Fruit fly (Drosophila melanogaster) Kc167 (cell line): ENCODE measurements around the gene Lrpprc2.

ENCODE experiments used
- Myc ChIP-seq: fragments of >200 bp; optimal IDR thresholded peaks from 2 replicates; lab custom pipeline; 2017; ENCODE audit warnings: missing external identifiers
- Sin3A ChIP-seq: fragments of >200 bp; optimal IDR thresholded peaks from 2 replicates; lab custom pipeline; 2018; ENCODE audit warnings: missing external identifiers
- h ChIP-seq: fragments of >200 bp; optimal IDR thresholded peaks from 3 replicates; lab custom pipeline; 2018; ENCODE audit warnings: missing external identifiers
- insv ChIP-seq: fragments of >200 bp; optimal IDR thresholded peaks from 3 replicates; lab custom pipeline; 2018; ENCODE audit warnings: missing external identifiers
- psq ChIP-seq: fragments of >200 bp; optimal IDR thresholded peaks from 2 replicates; lab custom pipeline; 2017; ENCODE audit warnings: missing external identifiers
- ttk ChIP-seq: sonication (Bioruptor generic); optimal IDR thresholded peaks from 2 replicates; lab custom pipeline; 2017; ENCODE audit warnings: missing external identifiers

Gene Lrpprc2

DNA sequence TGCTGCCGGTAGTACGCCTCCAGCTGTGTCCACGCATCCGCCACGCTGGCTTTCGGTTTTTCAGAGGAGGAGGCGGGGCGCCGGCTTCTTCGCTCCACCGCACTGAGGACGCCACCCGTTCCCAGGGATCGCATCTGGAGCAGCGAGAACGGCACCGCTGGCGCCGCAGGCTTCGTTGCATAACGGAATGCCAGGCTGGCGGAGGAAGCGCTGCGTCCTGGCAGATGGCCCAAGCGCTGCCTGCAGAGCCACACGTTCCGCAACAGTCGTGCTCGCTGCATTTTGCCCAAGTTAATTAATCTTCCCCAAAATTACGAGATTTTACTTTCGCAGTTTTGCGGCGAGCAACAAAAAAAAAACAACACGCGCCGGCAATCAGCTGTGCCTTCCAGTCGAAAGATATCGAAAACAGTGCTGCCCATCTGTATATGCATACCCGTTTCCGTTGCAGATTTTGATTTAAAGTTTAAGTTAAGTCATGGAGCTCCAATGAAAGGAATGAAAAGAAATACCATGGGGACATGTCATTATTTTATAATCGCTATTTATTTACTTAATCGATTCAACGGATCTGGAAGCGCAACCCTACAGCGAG, at the start of gene Lrpprc2:
Gene Lrpprc2 (minus strand): TSS at position 340 of the 595 bp plus-strand sequence.
- no peak for TF ChIP-seq psq (lab: Kevin White, UChicago)
- no peak for TF ChIP-seq Sin3A (lab: Kevin White, UChicago)

DNA sequence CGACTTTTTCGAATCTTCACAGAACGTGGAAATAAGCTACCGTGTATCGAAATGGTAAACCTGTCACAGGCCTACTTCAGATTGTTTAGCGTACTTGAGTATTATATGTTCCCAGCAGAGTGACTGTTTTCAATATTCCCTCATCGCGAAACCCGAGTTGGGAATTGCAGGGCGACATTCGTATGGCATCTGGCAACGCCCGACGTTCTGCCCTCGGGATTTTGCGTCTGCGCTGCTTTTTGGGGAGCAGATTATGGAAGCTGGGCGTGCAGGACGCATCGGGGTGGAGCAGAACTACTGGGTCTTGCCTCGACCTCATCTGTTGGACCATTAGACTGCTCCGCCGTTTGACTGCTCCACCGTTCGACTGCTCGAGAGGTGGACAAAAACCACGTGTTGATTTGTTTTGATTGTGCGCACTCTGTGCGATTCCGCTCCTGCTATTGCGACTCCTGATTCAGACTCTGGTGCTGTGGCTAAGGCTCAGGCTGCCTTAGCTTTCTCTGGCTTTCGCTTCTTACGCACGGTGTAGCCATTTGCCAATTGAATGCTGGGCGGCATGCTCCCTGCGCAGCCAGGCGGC, 47.9 kb upstream of the Lrpprc2 start:
- TF ChIP-seq insv (lab: Kevin White, UChicago) (no peak), h (lab: Kevin White, UChicago) (no peak), Myc (lab: Kevin White, UChicago) (no peak), Sin3A (lab: Kevin White, UChicago) (no peak), ttk (lab: Kevin White, UChicago) (no peak), psq (lab: Kevin White, UChicago) (no peak)

DNA sequence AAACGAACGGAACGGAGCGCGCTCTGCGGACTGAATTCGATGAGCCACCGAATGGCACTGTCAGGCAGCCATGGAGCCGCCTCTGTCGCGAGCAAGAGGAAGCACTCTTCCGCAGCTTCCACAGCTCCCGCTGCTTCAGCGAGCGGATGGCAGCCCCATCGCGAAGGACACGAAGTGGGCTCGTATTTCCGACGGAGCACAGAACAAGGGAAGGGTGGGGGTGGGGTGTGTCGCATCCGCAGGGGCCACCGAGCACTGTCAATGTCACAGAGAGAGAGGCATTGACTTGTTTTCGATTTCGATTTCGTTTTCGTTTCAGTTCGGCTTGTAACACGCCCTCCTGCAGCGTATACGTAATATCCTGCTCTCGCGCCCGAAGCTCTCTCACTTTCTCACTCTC, 47.3 kb upstream of the Lrpprc2 start, which contains the start of gene Nmdar2:
Gene Nmdar2 (minus strand): TSS at position 59 of the 400 bp plus-strand sequence.
- TF ChIP-seq Myc (lab: Kevin White, UChicago), result no peak
- TF ChIP-seq psq (lab: Kevin White, UChicago), result no peak
- TF ChIP-seq insv (lab: Kevin White, UChicago), result no peak
- TF ChIP-seq h (lab: Kevin White, UChicago), result no peak
- TF ChIP-seq Sin3A (lab: Kevin White, UChicago), result no peak
- TF ChIP-seq ttk (lab: Kevin White, UChicago), result no peak

DNA sequence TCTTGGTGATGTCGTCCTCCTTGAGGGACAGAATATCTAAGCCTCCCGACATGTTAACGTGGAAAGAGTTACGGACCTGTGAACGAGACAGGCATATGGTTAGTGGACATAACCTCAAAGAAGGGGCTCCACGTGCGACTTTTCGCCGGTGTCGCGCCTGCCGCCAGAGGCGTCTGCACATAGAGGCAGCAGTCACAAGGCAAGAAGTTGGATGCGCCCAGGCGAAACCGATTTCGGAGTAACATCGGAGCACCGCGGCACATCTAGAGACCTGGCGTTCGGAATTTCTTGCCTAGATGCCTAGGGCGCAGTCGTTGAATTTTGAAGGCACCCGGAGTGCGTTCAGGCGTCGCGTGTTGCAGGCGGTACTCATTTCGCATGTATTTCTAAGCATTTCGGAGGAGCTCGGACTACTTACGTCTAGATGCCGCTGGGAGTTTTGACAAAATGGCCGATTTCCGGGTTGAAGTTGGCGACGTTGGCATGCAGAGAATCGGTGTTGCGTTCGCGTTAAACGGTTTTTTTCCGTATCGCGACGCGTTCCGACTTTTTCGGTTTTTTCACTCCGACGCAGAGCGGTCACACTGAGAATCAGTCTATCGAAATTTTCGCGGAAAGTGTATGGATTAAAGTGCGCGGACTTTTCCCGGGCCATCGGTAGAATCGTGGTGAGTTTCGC, 22.6 kb upstream of the Lrpprc2 start, which contains the start of the genes sta and inc:
Gene sta (minus strand): TSS at position 574 of the 679 bp plus-strand sequence.
Gene inc (plus strand): TSS at position 640 of the 679 bp plus-strand sequence.
- no peak for TF ChIP-seq Sin3A (lab: Kevin White, UChicago)
- no peak for TF ChIP-seq psq (lab: Kevin White, UChicago)
- no peak for TF ChIP-seq insv (lab: Kevin White, UChicago)
- TF ChIP-seq h (lab: Kevin White, UChicago), result no peak
- no peak for TF ChIP-seq ttk (lab: Kevin White, UChicago)
- TF ChIP-seq Myc (lab: Kevin White, UChicago), result no peak

DNA sequence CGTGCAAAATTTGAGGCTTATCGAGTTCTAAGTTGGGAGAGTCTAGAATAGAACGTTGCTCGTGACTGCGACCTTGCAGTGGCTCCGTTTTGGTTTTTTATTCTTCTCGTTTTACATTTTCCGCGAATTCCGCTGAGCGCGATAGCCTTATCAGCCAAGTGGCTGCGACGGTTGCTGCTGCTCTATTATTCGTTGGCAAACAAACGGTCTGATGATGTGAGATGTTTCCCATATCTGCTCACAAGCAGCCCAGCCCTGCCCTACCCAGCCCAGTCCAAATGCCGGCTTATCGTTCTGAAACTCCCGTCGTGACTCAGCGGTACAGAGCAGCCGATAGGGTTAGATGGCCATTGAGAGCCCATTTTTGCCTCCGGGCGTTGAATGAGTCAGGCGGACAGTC, 20.0 kb upstream of the Lrpprc2 start:
- no peak for TF ChIP-seq Myc (lab: Kevin White, UChicago)

DNA sequence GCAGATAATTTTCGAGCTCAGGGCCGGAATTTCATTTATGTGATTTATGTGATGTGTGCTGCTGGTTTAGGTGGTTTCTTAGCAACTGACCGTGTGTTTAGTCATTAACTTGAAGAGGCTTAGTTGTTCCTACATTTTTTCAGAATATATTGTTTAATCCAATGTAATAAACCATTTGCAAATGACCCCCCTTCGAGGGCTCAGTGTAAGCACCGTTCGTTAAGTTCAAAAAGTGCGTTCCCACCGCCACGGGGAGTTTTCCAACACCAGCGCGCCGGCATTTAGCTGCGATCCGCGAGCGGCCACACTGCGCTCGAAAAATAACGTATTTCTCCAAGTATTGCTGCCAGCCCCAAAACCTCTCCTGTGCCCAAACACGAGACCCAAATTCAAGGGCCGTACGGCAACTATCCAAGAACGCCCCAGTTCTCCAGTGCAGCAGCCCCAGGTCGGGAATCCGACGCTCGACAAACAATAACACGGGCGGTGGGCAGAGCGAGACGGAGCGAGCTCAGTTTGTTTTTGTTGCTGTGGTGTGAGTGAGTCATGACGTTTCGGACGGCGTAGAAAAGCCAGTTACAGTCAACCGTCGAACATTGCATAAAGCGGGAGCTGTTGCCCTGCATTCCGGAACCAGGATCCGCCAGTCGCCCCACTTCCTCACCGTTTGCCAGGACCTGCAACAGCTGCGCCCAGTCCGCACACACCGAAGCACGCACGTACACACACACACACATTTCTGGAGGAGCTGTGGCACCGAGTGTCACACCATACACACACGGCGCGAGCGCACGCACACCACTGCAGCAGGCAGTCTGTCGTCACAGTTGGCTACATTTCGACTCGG, 18.1 kb upstream of the Lrpprc2 start, which contains the start of gene rush:
Gene rush (plus strand): TSS at position 277 of the 847 bp plus-strand sequence.
- TF ChIP-seq h (lab: Kevin White, UChicago), result no peak
- TF ChIP-seq ttk (lab: Kevin White, UChicago), result no peak
- TF ChIP-seq Sin3A (lab: Kevin White, UChicago), result no peak
- TF ChIP-seq insv (lab: Kevin White, UChicago), result no peak
- no peak for TF ChIP-seq Myc (lab: Kevin White, UChicago)
- TF ChIP-seq psq (lab: Kevin White, UChicago), result no peak

DNA sequence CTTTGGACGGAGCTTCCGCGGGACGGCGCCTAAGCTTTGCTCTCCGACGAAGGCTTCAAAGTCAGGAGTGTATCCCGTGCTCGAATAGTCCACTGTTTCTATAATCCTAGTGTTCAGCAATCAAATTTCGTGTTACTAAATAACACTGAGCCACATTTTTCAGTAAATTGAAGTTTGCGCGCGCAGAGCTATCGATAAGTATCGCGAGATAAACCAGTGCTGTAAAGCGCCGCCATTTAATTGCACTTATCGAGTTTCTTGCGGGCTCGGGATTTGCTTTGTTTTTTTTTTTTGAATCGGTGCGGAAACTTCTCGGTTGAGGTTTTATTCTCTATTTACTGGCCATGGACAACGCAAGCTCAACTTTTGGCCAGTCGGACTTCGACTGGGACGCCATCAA, 16.4 kb upstream of the Lrpprc2 start, which contains the start of the genes Rab27 and mei-38:
Gene Rab27 (minus strand): TSS at position 127 of the 400 bp plus-strand sequence.
Gene mei-38 (plus strand): TSS at position 216 of the 400 bp plus-strand sequence.
- TF ChIP-seq h (lab: Kevin White, UChicago), result no peak
- no peak for TF ChIP-seq psq (lab: Kevin White, UChicago)
- no peak for TF ChIP-seq Myc (lab: Kevin White, UChicago)
- TF ChIP-seq ttk (lab: Kevin White, UChicago), result no peak
- no peak for TF ChIP-seq insv (lab: Kevin White, UChicago)
- no peak for TF ChIP-seq Sin3A (lab: Kevin White, UChicago)

DNA sequence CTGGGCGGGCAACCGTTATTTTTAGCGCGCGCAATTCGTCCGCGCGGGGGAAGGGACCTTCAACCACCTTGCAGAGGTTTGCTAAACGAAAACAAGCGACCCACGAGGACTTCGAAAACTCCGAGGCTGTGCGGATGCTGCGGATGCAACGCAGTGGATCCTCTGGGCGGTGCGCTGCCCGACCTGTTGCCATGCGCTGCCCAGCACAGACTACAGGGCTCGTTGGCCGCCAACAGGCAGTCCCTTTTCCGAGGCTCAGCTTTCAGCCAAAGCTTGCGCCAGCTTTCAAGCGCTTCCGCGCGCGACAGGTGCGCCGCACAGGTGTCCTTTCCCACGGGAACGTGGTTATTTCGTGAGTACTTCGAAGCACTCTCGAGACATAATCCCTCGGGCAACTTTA, 16.0 kb upstream of the Lrpprc2 start:
- TF ChIP-seq ttk (lab: Kevin White, UChicago) (no peak), Sin3A (lab: Kevin White, UChicago) (no peak), Myc (lab: Kevin White, UChicago) (no peak), psq (lab: Kevin White, UChicago) (no peak)

DNA sequence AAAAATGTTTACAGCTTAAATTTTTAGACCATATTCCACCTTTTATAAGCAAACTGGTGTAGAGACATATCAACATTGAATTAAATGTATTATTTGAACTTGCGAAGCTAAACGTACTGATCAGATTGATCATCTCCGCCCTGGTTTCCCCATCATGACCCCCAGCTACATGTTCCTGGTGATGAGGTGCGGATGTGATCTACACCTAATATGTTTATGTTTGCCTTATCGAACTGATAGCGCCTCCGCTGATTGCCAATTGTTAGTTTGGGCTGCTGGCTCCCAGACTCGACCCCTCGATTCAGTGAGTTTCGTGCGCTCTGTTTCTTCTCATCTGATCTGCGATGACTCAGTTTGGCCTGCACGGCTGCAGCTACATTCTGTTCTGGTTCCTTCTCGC, 11.8 kb upstream of the Lrpprc2 start, which contains the start of gene CG14780:
Gene CG14780 (plus strand): TSS at position 301 of the 400 bp plus-strand sequence.
- TF ChIP-seq psq (lab: Kevin White, UChicago), result no peak
- TF ChIP-seq insv (lab: Kevin White, UChicago), result no peak

DNA sequence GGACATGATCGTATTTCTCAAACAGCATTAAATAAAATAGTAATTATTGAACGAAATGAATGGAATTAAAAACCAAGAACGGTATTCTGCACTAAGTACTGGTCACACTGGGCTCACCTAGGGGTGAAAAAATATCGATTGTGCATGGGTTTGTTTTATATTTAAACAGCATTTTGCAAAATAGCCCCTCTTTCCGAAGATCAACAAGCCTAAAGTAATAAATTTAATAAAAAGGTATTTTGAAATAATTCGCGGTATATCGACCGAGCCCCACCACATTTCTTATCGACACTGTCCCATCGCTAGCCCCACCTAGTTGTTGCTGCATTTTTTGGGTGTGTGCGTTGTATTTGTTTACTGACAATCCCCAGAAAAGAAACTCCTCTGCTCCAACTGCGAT, 10.1 kb upstream of the Lrpprc2 start, which contains the start of gene pck:
Gene pck (plus strand): TSS at position 105 of the 400 bp plus-strand sequence.
- TF ChIP-seq h (lab: Kevin White, UChicago) (no peak), Myc (lab: Kevin White, UChicago) (no peak), insv (lab: Kevin White, UChicago) (no peak), ttk (lab: Kevin White, UChicago) (no peak), Sin3A (lab: Kevin White, UChicago) (no peak), psq (lab: Kevin White, UChicago) (no peak)

DNA sequence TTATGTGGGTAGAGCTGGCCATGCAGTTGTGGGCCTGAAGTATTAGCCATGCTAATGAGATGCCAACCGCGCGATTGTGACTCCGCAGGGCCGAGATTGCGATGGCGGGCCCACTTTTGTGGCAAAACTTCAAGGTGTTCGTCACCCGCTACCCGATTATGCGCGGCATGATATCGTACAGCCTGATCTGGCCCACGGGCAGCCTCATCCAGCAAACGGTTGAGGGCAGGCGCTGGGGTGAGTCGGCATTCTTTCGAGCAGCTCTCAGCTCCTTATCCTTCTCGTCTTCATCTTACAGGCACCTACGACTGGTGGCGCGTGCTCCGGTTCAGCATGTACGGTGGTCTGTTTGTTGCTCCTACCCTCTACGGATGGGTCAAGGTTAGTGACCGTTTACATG, 9.3 kb upstream of the Lrpprc2 start, which contains the start of gene CG32808:
Gene CG32808 (minus strand): TSS at position 101 of the 400 bp plus-strand sequence.
- TF ChIP-seq Myc (lab: Kevin White, UChicago) (no peak), Sin3A (lab: Kevin White, UChicago) (no peak), insv (lab: Kevin White, UChicago) (no peak), ttk (lab: Kevin White, UChicago) (no peak), psq (lab: Kevin White, UChicago) (no peak), h (lab: Kevin White, UChicago) (no peak)
